Worm (Caenorhabditis elegans): ENCODE data around the gene snpn-1.

- TF ChIP-seq ets-7 (tag; optimal IDR thresholded peaks at IDR 0.05) (no peak), ama-1 (optimal IDR thresholded peaks at IDR 0.05) (no peak), B0310.2 (tag; optimal IDR thresholded peaks at IDR 0.05) (no peak), hmbx-1 (tag; optimal IDR thresholded peaks at IDR 0.05) (no peak), tbx-37 (GFP tag; conservative IDR thresholded peaks at IDR 0.05) (no peak)
These were observed 44.0 kb upstream of the snpn-1 start for ce11 chrIV:5134798-5135197.
